Worm (Caenorhabditis elegans) whole organism, dauer: Measurements from ENCODE around the gene nspg-5.

Experiments used
- unc-62 ChIP-seq: sonication (generic microtip); optimal IDR thresholded peaks from 2 replicates; lab custom pipeline; 2017; ENCODE audit warnings: missing biosample characterization, missing genetic modification reagents, missing genetic modification characterization

Gene nspg-5

ce11 chrX:3023552-3024183, 41.9 kb downstream of the nspg-5 start:
- no peak for TF ChIP-seq unc-62 (GFP tag; lab: Kevin White, UChicago)

- no peak for TF ChIP-seq unc-62 (GFP tag; lab: Kevin White, UChicago)
These were observed 42.9 kb downstream of the nspg-5 start, which contains the start of gene aqp-7 for ce11 chrX:3024637-3025113. Gene aqp-7 (plus strand): TSS chrX:3025063.

- no peak for TF ChIP-seq unc-62 (GFP tag; lab: Kevin White, UChicago)
These were observed 43.3 kb downstream of the nspg-5 start for ce11 chrX:3025145-3025544.

ce11 chrX:3029030-3029429, 47.2 kb downstream of the nspg-5 start, which contains the start of gene M02F4.1:
Gene M02F4.1 (minus strand): TSS chrX:3029130.
- TF ChIP-seq unc-62 (GFP tag; lab: Kevin White, UChicago), result no peak

- no peak for TF ChIP-seq unc-62 (GFP tag; lab: Kevin White, UChicago)
These were observed 49.7 kb downstream of the nspg-5 start, which contains the start of gene clec-265 for ce11 chrX:3031484-3031883. Gene clec-265 (plus strand): TSS chrX:3031783.

- no peak for TF ChIP-seq unc-62 (GFP tag; lab: Kevin White, UChicago)
These were observed 51.7 kb downstream of the nspg-5 start for ce11 chrX:3033492-3033891.
